Worm (Caenorhabditis elegans) whole organism, L3 larva: Measurements from ENCODE around the gene npp-18.

Experiments used
- aly-2 ChIP-seq: fragments of 150-350 bp; optimal IDR thresholded peaks from 2 replicates; lab custom pipeline; 2014; ENCODE audit warnings: missing biosample characterization, missing genetic modification characterization
- ceh-16 ChIP-seq: sonication (generic microtip); optimal IDR thresholded peaks from 2 replicates; lab custom pipeline; 2017; ENCODE audit warnings: missing biosample characterization, missing genetic modification characterization
- ceh-28 ChIP-seq: fragments of 150-350 bp; optimal IDR thresholded peaks from 2 replicates; lab custom pipeline; 2014; ENCODE audit warnings: missing biosample characterization, missing genetic modification reagents, missing genetic modification characterization
- ceh-9 ChIP-seq: sonication (generic microtip); optimal IDR thresholded peaks from 2 replicates; lab custom pipeline; 2018; ENCODE audit warnings: missing biosample characterization, missing genetic modification characterization
- daf-12 ChIP-seq: fragments of 150-350 bp; optimal IDR thresholded peaks from 2 replicates; lab custom pipeline; 2014; ENCODE audit warnings: missing biosample characterization, missing genetic modification reagents, missing genetic modification characterization
- elt-2 ChIP-seq: sonication (generic microtip); optimal IDR thresholded peaks from 2 replicates; lab custom pipeline; 2016; ENCODE audit warnings: missing genetic modification reagents, mild to moderate bottlenecking, missing genetic modification characterization, missing compliant biosample characterization
- elt-3 ChIP-seq, 3 experiments: fragments of 150-350 bp in 1 of 3; sonication (generic microtip) in 2 of 3; optimal IDR thresholded peaks; 2 replicates in 2 of 3; 4 replicates in 1 of 3; lab custom pipeline; 2014 to 2017; ENCODE audit warnings: missing biosample characterization in 3 of 3, missing genetic modification characterization in 3 of 3
- fkh-10 ChIP-seq: sonication (generic microtip); optimal IDR thresholded peaks from 2 replicates; lab custom pipeline; 2017; ENCODE audit warnings: missing biosample characterization, missing genetic modification reagents, missing genetic modification characterization
- fos-1 ChIP-seq: fragments of 150-350 bp; optimal IDR thresholded peaks from 2 replicates; lab custom pipeline; 2014; ENCODE audit warnings: missing biosample characterization, missing genetic modification characterization
- hmg-11 ChIP-seq: sonication (generic microtip); optimal IDR thresholded peaks from 2 replicates; lab custom pipeline; 2016; ENCODE audit warnings: missing genetic modification characterization, missing compliant biosample characterization
- lin-15B ChIP-seq: fragments of 150-350 bp; optimal IDR thresholded peaks from 2 replicates; lab custom pipeline; 2014; ENCODE audit warnings: missing biosample characterization, missing genetic modification characterization
- lin-39 ChIP-seq: fragments of 150-350 bp; optimal IDR thresholded peaks from 2 replicates; lab custom pipeline; 2018; ENCODE audit warnings: missing biosample characterization, missing genetic modification reagents, missing genetic modification characterization
- mml-1 ChIP-seq: fragments of 150-350 bp; sonication (generic microtip); optimal IDR thresholded peaks from 3 replicates; lab custom pipeline; 2014; ENCODE audit warnings: missing biosample characterization, missing genetic modification characterization
- nfya-1 ChIP-seq: sonication (generic microtip); optimal IDR thresholded peaks from 2 replicates; lab custom pipeline; 2017; ENCODE audit warnings: missing genetic modification characterization, mild to moderate bottlenecking, missing compliant biosample characterization, antibody characterized with exemption, moderate library complexity; ENCODE audit not compliant: insufficient read depth
- nhr-11 ChIP-seq: fragments of 150-350 bp; optimal IDR thresholded peaks from 2 replicates; lab custom pipeline; 2014; ENCODE audit warnings: missing biosample characterization, missing genetic modification characterization
- nhr-12 ChIP-seq: fragments of 150-350 bp; optimal IDR thresholded peaks from 2 replicates; lab custom pipeline; 2014; ENCODE audit warnings: missing biosample characterization, missing genetic modification characterization
- nhr-23 ChIP-seq: fragments of 150-350 bp; optimal IDR thresholded peaks from 2 replicates; lab custom pipeline; 2014; ENCODE audit warnings: missing biosample characterization, missing genetic modification reagents, missing genetic modification characterization
- nhr-237 ChIP-seq: fragments of 150-350 bp; optimal IDR thresholded peaks from 2 replicates; lab custom pipeline; 2014; ENCODE audit warnings: missing biosample characterization, missing genetic modification characterization
- nhr-25 ChIP-seq: sonication (generic microtip); optimal IDR thresholded peaks from 2 replicates; lab custom pipeline; 2017; ENCODE audit warnings: missing biosample characterization, missing genetic modification characterization
- nhr-28 ChIP-seq: fragments of 150-350 bp; optimal IDR thresholded peaks from 2 replicates; lab custom pipeline; 2014; ENCODE audit warnings: missing biosample characterization, missing genetic modification characterization
- nhr-43 ChIP-seq: sonication (generic microtip); optimal IDR thresholded peaks from 2 replicates; lab custom pipeline; 2016; ENCODE audit warnings: mild to moderate bottlenecking, missing genetic modification characterization, missing compliant biosample characterization; ENCODE audit not compliant: poor library complexity, severe bottlenecking
- nhr-67 ChIP-seq: fragments of 150-350 bp; optimal IDR thresholded peaks from 2 replicates; lab custom pipeline; 2014; ENCODE audit warnings: missing biosample characterization, missing genetic modification characterization
- nhr-77 ChIP-seq: fragments of 150-350 bp; optimal IDR thresholded peaks from 2 replicates; lab custom pipeline; 2014; ENCODE audit warnings: missing biosample characterization, missing genetic modification characterization
- pha-4 ChIP-seq: fragments of 150-350 bp; optimal IDR thresholded peaks from 2 replicates; lab custom pipeline; 2014; ENCODE audit warnings: missing biosample characterization, missing genetic modification reagents, missing genetic modification characterization
- pqm-1 ChIP-seq: fragments of 150-350 bp; optimal IDR thresholded peaks from 2 replicates; lab custom pipeline; 2017; ENCODE audit warnings: missing biosample characterization, missing genetic modification characterization, inconsistent platforms
- sea-2 ChIP-seq: fragments of 150-350 bp; sonication (generic microtip); optimal IDR thresholded peaks from 4 replicates; lab custom pipeline; 2014; ENCODE audit warnings: missing biosample characterization, missing genetic modification reagents, missing genetic modification characterization
- skn-1 ChIP-seq: fragments of 150-350 bp; optimal IDR thresholded peaks from 2 replicates; lab custom pipeline; 2014; ENCODE audit warnings: missing biosample characterization, missing genetic modification characterization
- snpc-4 ChIP-seq: fragments of 150-350 bp; optimal IDR thresholded peaks from 2 replicates; lab custom pipeline; 2014; ENCODE audit warnings: missing biosample characterization, missing genetic modification characterization
- tbx-2 ChIP-seq: sonication (generic microtip); optimal IDR thresholded peaks from 2 replicates; lab custom pipeline; 2016; ENCODE audit warnings: mild to moderate bottlenecking, missing genetic modification characterization, missing compliant biosample characterization
- unc-39 ChIP-seq: sonication (generic microtip); optimal IDR thresholded peaks from 4 replicates; lab custom pipeline; 2017; ENCODE audit warnings: missing biosample characterization, missing genetic modification characterization
- unc-62 ChIP-seq: fragments of 150-350 bp; sonication (generic microtip); optimal IDR thresholded peaks from 4 replicates; lab custom pipeline; 2014; ENCODE audit warnings: missing biosample characterization, missing genetic modification reagents, missing genetic modification characterization
- zag-1 ChIP-seq: fragments of 150-350 bp; optimal IDR thresholded peaks from 2 replicates; lab custom pipeline; 2014; ENCODE audit warnings: missing biosample characterization, missing genetic modification characterization
- ztf-4 ChIP-seq: fragments of 150-350 bp; optimal IDR thresholded peaks from 2 replicates; lab custom pipeline; 2014; ENCODE audit warnings: missing biosample characterization, missing genetic modification characterization

The npp-18 gene

DNA sequence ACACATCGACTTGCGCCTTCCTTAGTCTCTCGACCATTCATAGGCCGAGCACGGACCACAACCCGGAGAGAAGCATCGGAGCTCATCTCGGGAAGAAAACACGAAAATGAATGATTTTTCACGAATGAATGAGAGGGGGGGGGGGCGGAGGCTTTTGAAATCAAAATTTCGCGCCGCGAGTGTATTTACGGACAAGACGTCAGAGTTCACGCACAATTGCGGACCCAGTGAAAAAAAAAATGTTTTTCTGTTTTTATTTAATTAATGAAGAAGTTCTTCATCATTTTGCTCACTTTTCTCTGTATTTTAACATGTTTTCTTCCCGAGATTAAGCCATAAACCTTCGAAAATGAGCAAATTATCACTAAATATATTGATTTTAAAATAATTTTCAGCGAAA, 10.5 kb downstream of the npp-18 start, which contains the start of the genes klp-19 and slc-36.1:
TSS of gene klp-19 (minus strand) at position 153 of the 400 bp plus-strand sequence.
TSS of gene slc-36.1 (plus strand) at position 396 of the 400 bp plus-strand sequence.
- TF ChIP-seq daf-12 (tag; lab: Kevin White, UChicago) (no peak), nhr-67 (no peak), lin-15B (tag; lab: Kevin White, UChicago) (peak; percentile 41), elt-2 (tag; lab: Kevin White, UChicago) (peak; percentile 0), zag-1 (no peak), nfya-1 (tag; lab: Kevin White, UChicago) (no peak), mml-1 (tag; lab: Kevin White, UChicago) (no peak), nhr-23 (tag; lab: Kevin White, UChicago) (peak; percentile 53), pha-4 (peak; percentile 64), elt-3 (tag; optimal IDR thresholded peaks at IDR 0.05; lab: Kevin White, UChicago) (no peak), hmg-11 (tag; lab: Kevin White, UChicago) (peak; percentile 72), unc-39 (no peak), nhr-12 (tag; lab: Kevin White, UChicago) (no peak), nhr-43 (tag; lab: Kevin White, UChicago) (peak; percentile 7), nhr-25 (tag; lab: Kevin White, UChicago) (no peak), lin-39 (tag; lab: Kevin White, UChicago) (no peak), ceh-28 (tag; lab: Kevin White, UChicago) (no peak), nhr-237 (tag; lab: Kevin White, UChicago) (no peak), snpc-4 (tag; lab: Kevin White, UChicago) (peak; percentile 2), tbx-2 (tag; lab: Kevin White, UChicago) (no peak)

DNA sequence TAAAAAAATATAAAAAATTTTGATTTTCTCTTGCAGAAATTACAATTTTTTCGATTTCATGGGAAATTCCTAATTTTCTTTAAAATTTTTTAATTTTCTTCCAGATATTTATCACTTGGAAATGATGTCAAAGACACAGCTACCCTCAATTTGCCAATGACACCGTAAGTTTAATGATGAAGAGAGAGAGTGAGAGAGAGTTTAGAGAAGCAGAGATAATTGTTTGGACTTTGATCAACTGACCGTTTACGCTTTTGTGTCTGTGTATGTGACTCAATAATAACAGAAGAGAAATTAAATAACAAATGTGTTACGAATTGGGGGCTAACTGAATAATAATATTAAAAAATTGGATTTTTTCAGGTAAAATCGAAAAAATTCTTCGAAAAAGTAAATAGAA, 13.9 kb downstream of the npp-18 start:
- TF ChIP-seq nhr-77 (tag; lab: Kevin White, UChicago) (no peak), nhr-23 (tag; lab: Kevin White, UChicago) (peak; percentile 26), fkh-10 (GFP tag; lab: Kevin White, UChicago) (no peak), pqm-1 (tag; lab: Kevin White, UChicago) (peak; percentile 56), elt-2 (tag; lab: Kevin White, UChicago) (peak; percentile 32), aly-2 (tag; lab: Kevin White, UChicago) (no peak), tbx-2 (tag; lab: Kevin White, UChicago) (no peak), pha-4 (peak; percentile 67), sea-2 (GFP tag; lab: Kevin White, UChicago) (no peak)

DNA sequence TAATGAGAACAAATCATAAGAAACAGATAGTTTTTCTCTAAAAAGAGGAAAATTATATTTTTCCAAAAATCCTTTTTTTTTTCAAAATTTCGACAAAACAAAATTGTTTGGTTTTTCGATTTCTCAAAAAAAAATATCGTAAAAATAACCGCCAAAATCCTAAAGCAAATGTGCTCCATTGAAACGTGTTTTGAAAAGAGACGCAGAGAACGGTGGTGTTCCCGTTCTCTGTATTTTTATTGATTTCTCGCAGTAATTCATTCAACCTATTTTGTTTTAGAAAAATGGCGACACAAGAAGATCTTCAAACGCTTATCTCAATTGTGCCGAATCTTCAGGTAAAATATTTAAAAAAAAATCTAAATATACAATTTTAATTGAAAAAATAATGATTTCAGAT, 17.1 kb downstream of the npp-18 start, which contains the start of gene Y43F4B.10:
TSS of gene Y43F4B.10 (plus strand) at position 281 of the 400 bp plus-strand sequence.
- TF ChIP-seq nhr-23 (tag; lab: Kevin White, UChicago): peak; percentile 64
- peak; percentile 16 for TF ChIP-seq nhr-25 (tag; lab: Kevin White, UChicago)
- TF ChIP-seq ceh-9 (tag; lab: Kevin White, UChicago): no peak
- TF ChIP-seq pha-4: peak; percentile 69
- TF ChIP-seq ceh-28 (tag; lab: Kevin White, UChicago): peak; percentile 34
- TF ChIP-seq lin-15B (tag; lab: Kevin White, UChicago): peak; percentile 46
- TF ChIP-seq ceh-16 (tag; lab: Kevin White, UChicago): no peak
- TF ChIP-seq nfya-1 (tag; lab: Kevin White, UChicago): peak; percentile 55
- TF ChIP-seq skn-1 (tag; lab: Kevin White, UChicago): no peak

DNA sequence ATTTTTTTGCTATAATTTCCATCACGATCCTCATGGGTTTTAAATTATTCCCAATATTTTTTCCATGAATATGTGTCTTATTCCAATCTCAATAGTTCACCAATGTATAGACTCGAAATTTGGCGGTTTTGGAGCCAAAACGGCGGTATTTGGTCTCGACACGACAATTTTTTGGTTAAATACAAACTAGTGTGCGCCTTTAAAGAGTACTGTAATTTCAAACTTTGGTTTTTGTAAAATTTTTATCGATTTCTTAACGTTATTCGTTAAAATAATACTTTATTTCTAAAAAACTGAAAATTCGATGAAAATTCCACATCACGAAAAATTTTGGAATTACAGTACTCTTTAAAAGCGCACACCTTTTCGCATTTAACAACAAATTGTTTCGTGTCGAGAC, 18.0 kb downstream of the npp-18 start:
- TF ChIP-seq lin-15B (tag; lab: Kevin White, UChicago) (no peak), ceh-9 (tag; lab: Kevin White, UChicago) (no peak), elt-3 (tag; optimal IDR thresholded peaks at IDR 0.05; lab: Kevin White, UChicago) (no peak), ztf-4 (tag; lab: Kevin White, UChicago) (no peak), nhr-11 (tag; lab: Kevin White, UChicago) (no peak), nhr-43 (tag; lab: Kevin White, UChicago) (no peak), fos-1 (tag; lab: Kevin White, UChicago) (no peak), nhr-28 (tag; lab: Kevin White, UChicago) (no peak), mml-1 (tag; lab: Kevin White, UChicago) (no peak), aly-2 (tag; lab: Kevin White, UChicago) (no peak), zag-1 (no peak), unc-62 (GFP tag; lab: Kevin White, UChicago) (no peak), nhr-25 (tag; lab: Kevin White, UChicago) (no peak)
